Fruit fly (Drosophila melanogaster): ENCODE data around the gene Aven.
A peak's percentile ranks its signal among the peaks of the same experiment; 100 is the strongest.

The Aven gene

DNA sequence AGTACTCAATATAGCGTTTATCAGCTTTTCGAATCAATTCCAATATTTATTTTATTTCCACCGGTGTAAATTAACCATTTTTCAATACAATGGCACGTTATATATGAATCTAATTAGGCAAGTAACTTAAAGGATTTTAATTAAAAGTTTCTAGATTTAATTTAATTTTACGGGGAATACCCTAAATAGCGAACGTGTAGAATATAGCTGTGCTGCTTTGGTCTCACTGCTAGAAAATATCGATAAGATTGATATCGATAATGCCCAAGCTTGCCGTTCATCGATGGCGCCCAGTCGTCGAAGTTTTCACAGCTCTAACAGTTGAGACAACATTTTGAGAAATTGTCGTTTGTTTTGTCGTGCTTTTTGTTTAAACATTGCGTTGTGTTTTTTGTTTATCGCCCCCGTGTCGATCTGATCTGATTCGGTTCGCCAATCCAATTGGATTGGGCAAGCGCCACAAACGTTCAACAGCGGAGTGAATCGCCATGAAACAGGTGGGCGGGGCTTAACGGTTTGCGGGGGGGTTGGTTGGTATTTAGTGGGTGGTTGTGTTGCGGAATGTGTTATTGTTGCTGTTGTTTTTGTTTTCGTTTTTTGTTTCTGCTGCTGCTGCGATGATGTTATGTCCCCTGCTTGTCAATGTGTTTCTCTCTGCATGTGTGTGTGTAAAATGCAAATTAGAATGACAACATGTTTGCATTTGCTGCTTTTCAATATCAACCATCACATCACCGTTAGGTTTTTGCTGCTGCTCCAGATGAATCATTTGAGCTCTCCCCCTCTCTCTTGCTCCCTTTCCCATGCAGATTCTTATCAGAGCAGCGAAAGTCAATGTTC lies 2.1 kb upstream of the Aven start, which contains the start of gene Tomosyn (continued):
- TF ChIP-seq Mad (GFP tag; optimal IDR thresholded peaks at IDR 0.05) (peak; percentile 7), CG11560 (tag; IDR thresholded peaks at IDR 0.05) (no peak), CoRest (tag; optimal IDR thresholded peaks at IDR 0.05) (peak; percentile 74), br (optimal IDR thresholded peaks at IDR 0.05) (no peak), CG3838 (GFP tag; optimal IDR thresholded peaks at IDR 0.05) (no peak), CG34224 (GFP tag; IDR thresholded peaks at IDR 0.05; ENCODE audit: partially characterized antibody) (peak; percentile 78), MESR4 (GFP tag; optimal IDR thresholded peaks at IDR 0.05) (peak; percentile 70), CG17328 (GFP tag; IDR thresholded peaks at IDR 0.05) (0 out of 2 replicates have a peak, but pooled peaks have one; percentile 40), CG14965 (GFP tag; optimal IDR thresholded peaks at IDR 0.05; ENCODE audit: borderline replicate concordance) (no peak), CG11398 (GFP tag; optimal IDR thresholded peaks at IDR 0.05) (no peak), sr (GFP tag; IDR thresholded peaks at IDR 0.05) (peak; percentile 88), ato (GFP tag; IDR thresholded peaks at IDR 0.05; ENCODE audit: partially characterized antibody) (peak; percentile 67), crc (GFP tag; optimal IDR thresholded peaks at IDR 0.05) (no peak), CG12104 (GFP tag; optimal IDR thresholded peaks at IDR 0.05) (peak; percentile 0), da (GFP tag; optimal IDR thresholded peaks at IDR 0.05) (no peak), CG34422 (GFP tag; IDR thresholded peaks at IDR 0.05) (no peak), Bgb (GFP tag; IDR thresholded peaks at IDR 0.05; ENCODE audit: partially characterized antibody) (peak; percentile 84), CG7963 (GFP tag; IDR thresholded peaks at IDR 0.05; ENCODE audit: partially characterized antibody) (peak; percentile 70), E2f2 (GFP tag; IDR thresholded peaks at IDR 0.05) (peak; percentile 44; the same call in 1 of the 2 replicates), CG1602 (GFP tag; optimal IDR thresholded peaks at IDR 0.05) (no peak), Dll (GFP tag; IDR thresholded peaks at IDR 0.05; ENCODE audit: partially characterized antibody) (peak; percentile 75), CG33213 (GFP tag; optimal IDR thresholded peaks at IDR 0.05) (no peak), CG2129 (GFP tag; IDR thresholded peaks at IDR 0.05; ENCODE audit: partially characterized antibody) (peak; percentile 33; the same call in 1 of the 2 replicates), Rfx (GFP tag; IDR thresholded peaks at IDR 0.05) (peak; percentile 53), mirr (GFP tag; optimal IDR thresholded peaks at IDR 0.05) (no peak), slp2 (GFP tag; optimal IDR thresholded peaks at IDR 0.05) (no peak), jigr1 (GFP tag; IDR thresholded peaks at IDR 0.05) (no peak), CG16779 (GFP tag; IDR thresholded peaks at IDR 0.05) (no peak), gro (GFP tag; optimal IDR thresholded peaks at IDR 0.05) (no peak), Dek (tag; optimal IDR thresholded peaks at IDR 0.05) (no peak), CG10979 (tag; optimal IDR thresholded peaks at IDR 0.05) (peak; percentile 37), ham (GFP tag; IDR thresholded peaks at IDR 0.05) (no peak), Xrp1 (GFP tag; IDR thresholded peaks at IDR 0.05) (peak; percentile 27; the same call in 1 of the 2 replicates)

DNA sequence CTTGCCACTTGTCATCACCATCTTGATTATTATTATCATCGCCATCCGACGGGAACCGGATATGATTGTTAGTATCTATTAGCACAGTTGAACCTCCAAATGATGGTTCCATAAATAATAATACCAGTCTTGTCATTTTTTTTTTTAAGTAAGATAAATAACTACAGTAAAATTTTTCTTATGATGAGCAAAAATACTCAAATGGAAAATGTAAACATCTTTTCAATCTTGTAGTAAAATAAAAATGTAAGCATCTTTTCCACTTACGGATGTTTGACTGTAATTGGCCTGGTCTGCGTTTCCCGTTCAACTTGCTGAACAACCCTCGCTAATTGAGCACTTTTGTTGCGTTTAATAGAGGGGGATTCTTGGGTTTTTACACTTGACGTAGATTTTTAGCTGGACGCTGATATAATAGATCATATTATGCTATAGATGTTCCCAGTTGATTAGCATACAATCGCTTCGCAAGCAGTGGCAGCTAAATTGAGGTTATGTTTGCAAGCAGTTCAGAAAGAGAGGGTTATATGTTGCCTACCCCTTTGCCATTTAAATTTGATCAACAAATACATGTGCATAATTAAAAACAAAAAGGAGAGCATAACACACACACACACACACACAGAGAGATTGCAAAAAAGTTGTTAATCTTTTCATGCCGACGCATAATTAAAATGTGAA lies 3.7 kb downstream of the Aven start:
- TF ChIP-seq grau (tag; optimal IDR thresholded peaks at IDR 0.05) (peak; percentile 80), unpg (GFP tag; optimal IDR thresholded peaks at IDR 0.05) (peak; percentile 28), CG10979 (tag; optimal IDR thresholded peaks at IDR 0.05) (peak; percentile 20), CG8290 (GFP tag; optimal IDR thresholded peaks at IDR 0.05) (peak; percentile 31), CG8290 (tag; optimal IDR thresholded peaks at IDR 0.05) (no peak), sens (GFP tag) (peak; percentile 53), croc (GFP tag; conservative IDR thresholded peaks at IDR 0.05) (no peak), bigmax (GFP tag; optimal IDR thresholded peaks at IDR 0.05) (peak; percentile 82), Med (GFP tag) (peak; percentile 18), CG11695 (GFP tag; IDR thresholded peaks at IDR 0.05) (no peak), lov (optimal IDR thresholded peaks at IDR 0.05) (no peak), lov (GFP tag; IDR thresholded peaks at IDR 0.05) (no peak), Gug (GFP tag; IDR thresholded peaks at IDR 0.05) (no peak), H2.0 (GFP tag; IDR thresholded peaks at IDR 0.05) (no peak), Xrp1 (GFP tag; IDR thresholded peaks at IDR 0.05) (peak; percentile 28; the same call in 1 of the 2 replicates), lola (GFP tag; optimal IDR thresholded peaks at IDR 0.05) (peak in 1 of 3 experiments; percentile 24), Meics (GFP tag; optimal IDR thresholded peaks at IDR 0.05) (no peak), CG14710 (tag; optimal IDR thresholded peaks at IDR 0.05) (peak; percentile 16), CG11504 (tag; optimal IDR thresholded peaks at IDR 0.05) (peak; percentile 20)
